Fruit fly (Drosophila melanogaster): ENCODE data around the gene FASN1.

Gene FASN1

DNA sequence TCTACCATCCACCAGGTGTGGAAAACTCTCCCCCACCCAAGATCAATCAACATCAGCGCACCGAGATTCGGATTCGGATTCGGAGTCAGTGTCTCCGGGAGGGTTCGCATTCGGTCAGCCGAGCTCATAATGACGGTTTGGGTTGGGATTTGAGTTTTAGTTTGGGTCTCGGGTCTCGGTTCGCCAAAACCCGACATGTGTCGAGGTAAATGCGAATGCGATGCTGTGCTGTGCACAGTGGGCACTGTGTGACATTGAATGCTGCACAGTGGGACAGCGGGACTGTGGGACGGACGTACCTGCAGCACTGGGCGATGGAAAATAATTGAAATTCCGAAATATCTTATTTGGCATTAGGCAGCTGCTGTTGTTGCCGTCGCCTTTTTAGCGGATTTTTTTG is 27.1 kb downstream of the FASN1 start:
- no peak for TF ChIP-seq dsf (GFP tag; optimal IDR thresholded peaks at IDR 0.05; ENCODE audit: borderline replicate concordance)
- TF ChIP-seq woc (GFP tag; optimal IDR thresholded peaks at IDR 0.05): no peak

- no peak for TF ChIP-seq dl (GFP tag; optimal IDR thresholded peaks at IDR 0.05; ENCODE audit: insufficient read depth in 1 of 2, partially characterized antibody in 2 of 2)
- TF ChIP-seq sv (GFP tag; optimal IDR thresholded peaks at IDR 0.05): peak; percentile 30
- TF ChIP-seq Hr78 (GFP tag; optimal IDR thresholded peaks at IDR 0.05): no peak
- peak; percentile 66 for TF ChIP-seq h (GFP tag; optimal IDR thresholded peaks at IDR 0.05)
- TF ChIP-seq CrebA (GFP tag; optimal IDR thresholded peaks at IDR 0.05; ENCODE audit: borderline replicate concordance): no peak
- TF ChIP-seq jim (GFP tag; optimal IDR thresholded peaks at IDR 0.05): no peak
- TF ChIP-seq CG32264 (GFP tag; optimal IDR thresholded peaks at IDR 0.05): no peak
- TF ChIP-seq Rel (GFP tag; optimal IDR thresholded peaks at IDR 0.05): no peak
- TF ChIP-seq Rel (tag; optimal IDR thresholded peaks at IDR 0.05): no peak
- no peak for TF ChIP-seq lola (GFP tag; optimal IDR thresholded peaks at IDR 0.05)
- TF ChIP-seq Dfd (GFP tag; optimal IDR thresholded peaks at IDR 0.05): no peak
- no peak for TF ChIP-seq Hr83 (GFP tag; optimal IDR thresholded peaks at IDR 0.05; ENCODE audit: poor library complexity, severe bottlenecking)
- no peak for TF ChIP-seq GATAd (GFP tag; optimal IDR thresholded peaks at IDR 0.05)
- no peak for TF ChIP-seq pan (optimal IDR thresholded peaks at IDR 0.05)
- no peak for TF ChIP-seq usp (GFP tag; optimal IDR thresholded peaks at IDR 0.05)
- peak; percentile 57 for TF ChIP-seq OdsH (GFP tag; optimal IDR thresholded peaks at IDR 0.05)
- TF ChIP-seq Mio (GFP tag; optimal IDR thresholded peaks at IDR 0.05): no peak
- TF ChIP-seq CG9705 (GFP tag; optimal IDR thresholded peaks at IDR 0.05): no peak
- no peak for TF ChIP-seq brk (GFP tag; optimal IDR thresholded peaks at IDR 0.05)
- TF ChIP-seq rgr (GFP tag; optimal IDR thresholded peaks at IDR 0.05): peak; percentile 54
- TF ChIP-seq foxo (GFP tag; optimal IDR thresholded peaks at IDR 0.05): peak in 1 of 2 experiments; percentile 58
- peak; percentile 48 for TF ChIP-seq fru (GFP tag; optimal IDR thresholded peaks at IDR 0.05)
- TF ChIP-seq Hnf4 (GFP tag; optimal IDR thresholded peaks at IDR 0.05): peak; percentile 18
- TF ChIP-seq Dif (GFP tag; optimal IDR thresholded peaks at IDR 0.05; ENCODE audit: partially characterized antibody): no peak
- peak; percentile 48 for TF ChIP-seq br (GFP tag; optimal IDR thresholded peaks at IDR 0.05)
- no peak for TF ChIP-seq Myc (optimal IDR thresholded peaks at IDR 0.05)
- peak; percentile 34 for TF ChIP-seq ey (GFP tag; optimal IDR thresholded peaks at IDR 0.05)
- TF ChIP-seq sage (GFP tag; optimal IDR thresholded peaks at IDR 0.05): no peak
- TF ChIP-seq Jra (GFP tag; optimal IDR thresholded peaks at IDR 0.05): no peak
- TF ChIP-seq woc (GFP tag; optimal IDR thresholded peaks at IDR 0.05): no peak
- peak; percentile 27 for TF ChIP-seq Sp1 (GFP tag; optimal IDR thresholded peaks at IDR 0.05)
- TF ChIP-seq Vsx2 (GFP tag; optimal IDR thresholded peaks at IDR 0.05; ENCODE audit: partially characterized antibody): no peak
- TF ChIP-seq dmrt93B (GFP tag; optimal IDR thresholded peaks at IDR 0.05): no peak
- TF ChIP-seq dsf (GFP tag; optimal IDR thresholded peaks at IDR 0.05; ENCODE audit: borderline replicate concordance): no peak
- TF ChIP-seq Abd-B (GFP tag; optimal IDR thresholded peaks at IDR 0.05): no peak
- peak; percentile 38 for TF ChIP-seq psq (GFP tag; optimal IDR thresholded peaks at IDR 0.05)
- TF ChIP-seq N (GFP tag; optimal IDR thresholded peaks at IDR 0.05): no peak
- TF ChIP-seq HLH106 (tag; optimal IDR thresholded peaks at IDR 0.05): peak; percentile 48
- TF ChIP-seq tai (GFP tag; optimal IDR thresholded peaks at IDR 0.05): no peak
These were observed 30.0 kb downstream of the FASN1 start for dm6 chr2L:3086290-3086876.

DNA sequence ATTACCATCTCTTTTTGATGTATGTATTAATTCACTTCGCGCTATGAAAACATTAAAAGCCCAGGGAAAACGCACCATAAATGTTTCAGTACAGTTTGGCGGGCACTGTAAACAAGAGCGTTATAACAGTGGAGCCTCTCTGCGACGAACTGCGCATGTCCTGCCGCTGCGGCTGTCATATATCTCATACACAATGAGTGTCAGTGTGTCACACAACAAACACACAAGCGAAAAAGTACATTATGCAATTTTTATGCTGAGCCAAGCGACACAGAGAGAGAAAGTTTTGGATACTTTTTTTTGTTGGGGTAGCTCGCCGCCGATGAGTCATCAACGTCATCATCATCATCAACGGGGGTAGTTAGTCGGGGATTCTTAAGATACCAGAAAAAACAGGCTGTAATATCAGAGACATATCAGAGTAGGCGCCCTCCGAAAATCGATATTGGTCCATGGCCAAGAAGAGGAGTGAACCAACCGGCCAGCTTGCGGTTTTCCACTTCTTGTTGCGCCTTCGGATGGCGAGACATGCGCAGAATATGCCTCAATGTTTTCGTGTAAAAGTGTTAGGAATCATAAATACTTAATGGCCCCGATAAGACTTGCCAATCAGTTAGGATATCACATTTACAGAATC is 32.0 kb downstream of the FASN1 start:
- TF ChIP-seq Sp1 (GFP tag; optimal IDR thresholded peaks at IDR 0.05): no peak
- TF ChIP-seq foxo (GFP tag; optimal IDR thresholded peaks at IDR 0.05): no peak
- no peak for TF ChIP-seq pan (optimal IDR thresholded peaks at IDR 0.05)
- no peak for TF ChIP-seq lola (GFP tag; optimal IDR thresholded peaks at IDR 0.05)
- TF ChIP-seq usp (GFP tag; optimal IDR thresholded peaks at IDR 0.05): no peak
- no peak for TF ChIP-seq GATAd (GFP tag; optimal IDR thresholded peaks at IDR 0.05)
- no peak for TF ChIP-seq Dif (GFP tag; optimal IDR thresholded peaks at IDR 0.05; ENCODE audit: partially characterized antibody)
- TF ChIP-seq dl (GFP tag; optimal IDR thresholded peaks at IDR 0.05; ENCODE audit: insufficient read depth in 1 of 2, partially characterized antibody in 2 of 2): no peak
- no peak for TF ChIP-seq Vsx2 (GFP tag; optimal IDR thresholded peaks at IDR 0.05; ENCODE audit: partially characterized antibody)
- no peak for TF ChIP-seq sage (GFP tag; optimal IDR thresholded peaks at IDR 0.05)
- no peak for TF ChIP-seq Jra (GFP tag; optimal IDR thresholded peaks at IDR 0.05)
- no peak for TF ChIP-seq Hr83 (GFP tag; optimal IDR thresholded peaks at IDR 0.05; ENCODE audit: poor library complexity, severe bottlenecking)
- TF ChIP-seq ey (GFP tag; optimal IDR thresholded peaks at IDR 0.05): no peak
